Worm (Caenorhabditis elegans): ENCODE results near the gene C06A1.6.

C06A1.6 gene

DNA sequence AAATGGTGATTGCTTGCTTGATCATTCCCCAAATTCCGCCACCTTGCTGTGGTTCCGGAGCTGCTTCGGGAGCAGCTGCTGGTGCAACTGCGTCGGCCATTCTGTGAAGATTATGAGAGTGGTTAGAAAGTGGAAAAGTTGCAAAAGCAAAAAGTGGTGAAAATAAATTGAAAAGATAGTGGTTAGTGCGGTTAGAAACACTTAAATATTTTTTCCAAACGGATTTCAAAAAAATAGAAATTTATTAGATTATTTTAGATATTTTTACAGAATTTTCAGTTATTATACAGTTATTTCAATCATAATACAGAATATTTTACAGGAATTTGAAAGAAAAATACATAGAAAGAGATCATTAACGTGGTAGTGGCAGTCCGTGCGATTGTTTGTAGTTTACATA is 26.9 kb downstream of the C06A1.6 start, which contains the start of gene R166.2:
Gene R166.2 (minus strand): TSS at position 101 of the 400 bp plus-strand sequence.
- TF ChIP-seq madf-9 (GFP tag; conservative IDR thresholded peaks at IDR 0.05) (no peak), zip-11 (GFP tag; IDR thresholded peaks at IDR 0.05) (no peak), lin-1 (GFP tag; IDR thresholded peaks at IDR 0.05) (no peak), ceh-20 (GFP tag; IDR thresholded peaks at IDR 0.05) (no peak), daf-8 (GFP tag; IDR thresholded peaks at IDR 0.05) (no peak), mxl-2 (GFP tag; conservative IDR thresholded peaks at IDR 0.05) (no peak), Y105C5A.15 (GFP tag; IDR thresholded peaks at IDR 0.05) (no peak), ztf-11 (tag; optimal IDR thresholded peaks at IDR 0.05) (no peak), fos-1 (tag; optimal IDR thresholded peaks at IDR 0.05) (no peak)

DNA sequence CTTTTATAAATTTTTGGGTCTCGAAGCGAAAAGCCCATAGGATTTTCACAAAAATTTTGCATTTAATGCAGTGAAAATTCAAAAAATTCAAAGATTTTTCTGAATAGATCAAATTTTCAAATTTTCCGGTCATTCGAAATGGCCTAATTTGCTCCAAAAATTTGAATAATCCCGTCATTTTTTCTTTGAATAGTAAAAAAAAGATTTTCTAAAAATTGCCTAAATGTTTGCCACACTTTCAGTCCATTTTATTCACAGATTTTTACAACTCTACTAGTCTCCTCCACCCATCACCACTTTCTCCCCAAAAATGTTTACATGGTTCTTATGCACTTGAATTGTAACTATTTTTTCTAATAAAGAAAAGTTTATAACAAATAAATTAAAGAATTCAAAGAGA is 30.5 kb downstream of the C06A1.6 start:
- TF ChIP-seq mes-2 (tag; optimal IDR thresholded peaks at IDR 0.05; ENCODE audit: poor library complexity, severe bottlenecking) (no peak), aha-1 (tag) (peak; percentile 94)

DNA sequence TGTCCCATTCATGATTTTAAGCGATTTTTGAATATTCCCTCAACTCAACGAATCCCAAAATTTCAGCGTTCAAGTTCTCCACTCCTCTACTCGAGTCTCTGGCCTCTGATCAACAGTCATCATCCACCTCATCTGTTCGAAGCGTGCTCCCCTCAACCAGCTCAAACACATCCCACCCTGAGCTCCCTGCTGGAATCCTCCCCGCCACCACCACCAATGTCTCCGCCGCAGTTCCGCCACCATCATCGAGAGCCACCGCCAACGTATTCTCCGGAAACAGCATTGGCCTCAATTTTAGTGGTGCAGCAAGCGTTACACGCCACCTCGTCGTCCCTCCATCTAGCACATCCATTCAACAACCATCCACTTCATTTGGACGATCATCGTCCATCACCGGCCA is 32.9 kb downstream of the C06A1.6 start:
- TF ChIP-seq Y105C5A.15 (GFP tag; IDR thresholded peaks at IDR 0.05) (no peak), mxl-3 (GFP tag; optimal IDR thresholded peaks at IDR 0.05) (no peak), duxl-1 (tag; optimal IDR thresholded peaks at IDR 0.05; ENCODE audit: poor library complexity) (no peak), F49E8.2 (tag; optimal IDR thresholded peaks at IDR 0.05; ENCODE audit: borderline replicate concordance) (no peak), mdl-1 (tag; optimal IDR thresholded peaks at IDR 0.05) (no peak), set-16 (GFP tag; IDR thresholded peaks at IDR 0.05) (peak; percentile 74), egl-43 (GFP tag; IDR thresholded peaks at IDR 0.05) (0 out of 2 replicates have a peak, but pooled peaks have one; percentile 30), vab-7 (GFP tag; IDR thresholded peaks at IDR 0.05) (no peak), mep-1 (tag; optimal IDR thresholded peaks at IDR 0.05) (no peak), F44E2.7 (GFP tag; IDR thresholded peaks at IDR 0.05) (no peak), lin-38 (GFP tag; IDR thresholded peaks at IDR 0.05) (no peak)

DNA sequence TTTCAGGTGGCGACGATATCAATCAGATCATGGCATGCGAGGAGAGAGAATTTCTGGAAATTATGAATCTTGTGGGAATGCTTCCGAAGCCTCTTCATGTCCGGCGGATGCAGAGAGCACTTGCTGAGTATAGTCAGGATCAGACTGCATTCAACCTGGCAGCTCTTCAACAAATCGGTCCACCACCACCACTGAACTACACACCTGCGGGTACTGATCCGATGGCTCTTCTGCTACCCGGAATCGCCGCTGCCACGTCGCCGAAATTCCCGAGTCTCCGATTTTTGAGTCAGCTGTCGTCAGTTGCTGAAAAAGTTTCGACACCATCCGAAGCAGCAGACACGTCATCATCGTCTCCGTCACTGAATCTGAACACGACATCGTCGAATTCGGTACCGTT is 33.6 kb downstream of the C06A1.6 start:
- TF ChIP-seq daf-19 (GFP tag; conservative IDR thresholded peaks at IDR 0.05) (no peak), madf-9 (GFP tag; conservative IDR thresholded peaks at IDR 0.05) (no peak), mxl-3 (GFP tag; optimal IDR thresholded peaks at IDR 0.05) (no peak), saeg-2 (GFP tag; IDR thresholded peaks at IDR 0.05) (no peak), dmd-8 (GFP tag; IDR thresholded peaks at IDR 0.05) (no peak), set-16 (GFP tag; IDR thresholded peaks at IDR 0.05) (peak; percentile 56), unc-130 (GFP tag; optimal IDR thresholded peaks at IDR 0.05) (no peak), duxl-1 (tag; optimal IDR thresholded peaks at IDR 0.05; ENCODE audit: poor library complexity) (no peak), nhr-42 (GFP tag; IDR thresholded peaks at IDR 0.05) (0 out of 2 replicates have a peak, but pooled peaks have one; percentile 47), ces-1 (GFP tag; optimal IDR thresholded peaks at IDR 0.05) (no peak), nhr-28 (tag; optimal IDR thresholded peaks at IDR 0.05) (no peak), arid-1 (GFP tag; conservative IDR thresholded peaks at IDR 0.05) (no peak), hif-1 (tag; optimal IDR thresholded peaks at IDR 0.05) (no peak), madf-5 (GFP tag; IDR thresholded peaks at IDR 0.05) (no peak), ceh-44 (GFP tag; IDR thresholded peaks at IDR 0.05) (no peak), ceh-32 (tag; optimal IDR thresholded peaks at IDR 0.05; ENCODE audit: poor library complexity) (no peak), pqm-1 (tag; optimal IDR thresholded peaks at IDR 0.05) (no peak), zag-1 (tag; optimal IDR thresholded peaks at IDR 0.05) (no peak), D1046.2 (GFP tag; IDR thresholded peaks at IDR 0.05) (0 out of 2 replicates have a peak, but pooled peaks have one; percentile 39), ztf-7 (tag; optimal IDR thresholded peaks at IDR 0.05) (no peak), mes-2 (tag; optimal IDR thresholded peaks at IDR 0.05; ENCODE audit: poor library complexity, severe bottlenecking) (no peak)
